Worm (Caenorhabditis elegans) whole organism, L2 larva: ENCODE data around the gene fbxb-15.

Experiments used
- ama-1 ChIP-seq: fragments of 150-350 bp; optimal IDR thresholded peaks from 2 replicates; lab custom pipeline; 2018; ENCODE audit warnings: inconsistent platforms
- lin-39 ChIP-seq: fragments of 150-350 bp; optimal IDR thresholded peaks from 2 replicates; lab custom pipeline; 2014; ENCODE audit warnings: missing biosample characterization, missing genetic modification reagents, missing genetic modification characterization
- nhr-12 ChIP-seq: fragments of 150-350 bp; optimal IDR thresholded peaks from 2 replicates; lab custom pipeline; 2014; ENCODE audit warnings: missing biosample characterization, missing genetic modification characterization
- nhr-237 ChIP-seq: fragments of 150-350 bp; optimal IDR thresholded peaks from 2 replicates; lab custom pipeline; 2014; ENCODE audit warnings: missing biosample characterization, missing genetic modification characterization
- unc-39 ChIP-seq: fragments of 150-350 bp; optimal IDR thresholded peaks from 2 replicates; lab custom pipeline; 2014; ENCODE audit warnings: missing biosample characterization, missing genetic modification characterization
- unc-55 ChIP-seq: fragments of 150-350 bp; sonication (generic microtip); optimal IDR thresholded peaks from 3 replicates; lab custom pipeline; 2014; ENCODE audit warnings: missing biosample characterization, missing genetic modification reagents, missing genetic modification characterization
- ztf-1 ChIP-seq: fragments of 200-800 bp; sonication (Bioruptor generic); conservative IDR thresholded peaks from 2 replicates; pipeline ENCODE4 v1.3.6; 2022; ENCODE audit warnings: missing genetic modification characterization, missing compliant biosample characterization

ce11 chrII:1613972-1614371 is 39.3 kb downstream of the fbxb-15 start, which contains the start of gene fbxa-164:
- no peak for TF ChIP-seq nhr-237
- TF ChIP-seq nhr-12 (tag; lab: Kevin White, UChicago) = no peak
- no peak for TF ChIP-seq unc-55
- no peak for TF ChIP-seq unc-39 (tag; lab: Kevin White, UChicago)
- no peak for TF ChIP-seq lin-39 (tag; lab: Kevin White, UChicago)
- no peak for TF ChIP-seq ama-1
- TF ChIP-seq ztf-1 (GFP tag; lab: Robert Waterston, UW) = no peak
